Comparison of ENCODE assay signal across 1 fruit fly cellular context in genomic region chr3L:1118504-1118903, dm6.
A peak's percentile ranks its signal among the peaks of the same experiment; 100 is the strongest.
TF ChIP-seq lines count a peak whose summit lies in the region.

No protein-coding gene starts in this region.

TF ChIP-seq in whole organism, embryonic, 481 proteins besides CTCF, POLR2A, EP300 and RAD21 (continued from another document):
- no peak for TF ChIP-seq Hey (tag; optimal IDR thresholded peaks at IDR 0.05; lab: Kevin White, UChicago)
- 0 out of 3 replicates have a peak, but pooled peaks have one; percentile 9 for TF ChIP-seq CG2199 (GFP tag; IDR thresholded peaks at IDR 0.05; lab: Robert Waterston, UW)
- no peak for TF ChIP-seq oc (tag; optimal IDR thresholded peaks at IDR 0.05; lab: Kevin White, UChicago)
- no peak for TF ChIP-seq CkIIα-i1 (GFP tag; IDR thresholded peaks at IDR 0.05; lab: Robert Waterston, UW)
- no peak for TF ChIP-seq Opbp (GFP tag; IDR thresholded peaks at IDR 0.05; lab: Robert Waterston, UW; ENCODE audit: partially characterized antibody)
- no peak for TF ChIP-seq CG10543 (GFP tag; optimal IDR thresholded peaks at IDR 0.05; lab: Kevin White, UChicago)
- no peak for TF ChIP-seq H15 (GFP tag; IDR thresholded peaks at IDR 0.05; lab: Robert Waterston, UW)
- no peak for TF ChIP-seq gem (tag; optimal IDR thresholded peaks at IDR 0.05; lab: Kevin White, UChicago)
- TF ChIP-seq Asciz (GFP tag; optimal IDR thresholded peaks at IDR 0.05; lab: Kevin White, UChicago), result no peak
- no peak for TF ChIP-seq CG7357 (GFP tag; IDR thresholded peaks at IDR 0.05; lab: Robert Waterston, UW)
- no peak for TF ChIP-seq CG4328 (GFP tag; optimal IDR thresholded peaks at IDR 0.05; lab: Kevin White, UChicago)
- no peak for TF ChIP-seq HmgD (GFP tag; optimal IDR thresholded peaks at IDR 0.05; lab: Kevin White, UChicago)
- no peak for TF ChIP-seq slbo (GFP tag; IDR thresholded peaks at IDR 0.05; lab: Robert Waterston, UW)
- TF ChIP-seq Antp (GFP tag; optimal IDR thresholded peaks at IDR 0.05; lab: Kevin White, UChicago), result no peak
- no peak for TF ChIP-seq dm (GFP tag; optimal IDR thresholded peaks at IDR 0.05; lab: Kevin White, UChicago)
- TF ChIP-seq ewg (GFP tag; optimal IDR thresholded peaks at IDR 0.05; lab: Kevin White, UChicago), result no peak
- no peak for TF ChIP-seq Eip74EF (GFP tag; optimal IDR thresholded peaks at IDR 0.05; lab: Kevin White, UChicago)
- TF ChIP-seq gce (GFP tag; IDR thresholded peaks at IDR 0.05; lab: Robert Waterston, UW), result no peak
- TF ChIP-seq sens-2 (GFP tag; IDR thresholded peaks at IDR 0.05; lab: Robert Waterston, UW), result 0 out of 2 replicates have a peak, but pooled peaks have one; percentile 49
